Worm (Caenorhabditis elegans): ENCODE data around the gene Y49A3A.4.

Gene Y49A3A.4

ce11 chrV:14350949-14351348, 7.7 kb downstream of the Y49A3A.4 start:
- no peak for TF ChIP-seq ztf-23 (GFP tag; IDR thresholded peaks at IDR 0.05)
- TF ChIP-seq ztf-29 (GFP tag; IDR thresholded peaks at IDR 0.05): no peak
- TF ChIP-seq tab-1 (GFP tag; IDR thresholded peaks at IDR 0.05): no peak
- TF ChIP-seq T22C8.4 (GFP tag; IDR thresholded peaks at IDR 0.05): no peak
- no peak for TF ChIP-seq ref-1 (GFP tag; conservative IDR thresholded peaks at IDR 0.05)
- peak; percentile 35; the same call in 1 of the 2 replicates for TF ChIP-seq flt-1 (GFP tag; IDR thresholded peaks at IDR 0.05)
- no peak for TF ChIP-seq cog-1 (tag; optimal IDR thresholded peaks at IDR 0.05)
- TF ChIP-seq klf-2 (GFP tag; conservative IDR thresholded peaks at IDR 0.05): no peak
- no peak for TF ChIP-seq med-1 (GFP tag; optimal IDR thresholded peaks at IDR 0.05; ENCODE audit: insufficient read depth)

- TF ChIP-seq med-1 (GFP tag; optimal IDR thresholded peaks at IDR 0.05; ENCODE audit: insufficient read depth): no peak
- no peak for TF ChIP-seq tab-1 (GFP tag; IDR thresholded peaks at IDR 0.05)
- TF ChIP-seq ztf-23 (GFP tag; IDR thresholded peaks at IDR 0.05): no peak
- no peak for TF ChIP-seq T22C8.4 (GFP tag; IDR thresholded peaks at IDR 0.05)
- no peak for TF ChIP-seq ref-1 (GFP tag; conservative IDR thresholded peaks at IDR 0.05)
- no peak for TF ChIP-seq klf-2 (GFP tag; conservative IDR thresholded peaks at IDR 0.05)
- TF ChIP-seq flt-1 (GFP tag; IDR thresholded peaks at IDR 0.05): no peak
- TF ChIP-seq cog-1 (tag; optimal IDR thresholded peaks at IDR 0.05): no peak
- no peak for TF ChIP-seq ztf-29 (GFP tag; IDR thresholded peaks at IDR 0.05)
Measured at ce11 chrV:14350498-14350897, 8.2 kb downstream of the Y49A3A.4 start.

DNA sequence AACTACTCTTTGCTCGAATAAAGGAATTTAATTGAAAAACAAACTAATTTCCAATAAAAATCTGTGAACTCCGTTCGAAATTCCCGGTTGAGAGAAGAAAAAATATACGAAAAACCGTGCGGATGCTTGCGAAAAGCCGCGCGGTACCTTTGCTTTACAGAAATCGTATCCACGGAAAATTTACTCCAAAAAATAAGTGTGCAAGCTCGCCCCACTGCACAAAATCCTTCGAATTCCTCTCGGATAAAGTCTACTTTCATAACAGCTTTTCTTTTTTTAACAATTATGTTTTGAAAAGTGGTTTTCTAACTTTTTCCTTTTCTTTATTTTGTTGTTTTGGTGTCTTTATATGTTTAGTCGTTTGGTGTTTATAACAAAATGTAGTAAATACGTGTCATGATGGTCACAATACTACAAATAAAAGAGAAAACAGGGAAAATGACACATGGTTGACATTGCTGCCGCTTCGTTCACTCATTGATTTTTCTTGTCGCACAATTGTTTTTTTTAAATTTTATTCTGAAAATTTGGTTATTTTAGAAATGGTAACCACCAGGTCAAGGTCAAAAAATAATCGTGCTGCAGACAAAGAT, 11.4 kb downstream of the Y49A3A.4 start, which contains the start of gene cept-2:
cept-2 (plus strand) TSS at position 533 of the 593 bp plus-strand sequence.
- TF ChIP-seq tab-1 (GFP tag; IDR thresholded peaks at IDR 0.05) (no peak), ztf-23 (GFP tag; IDR thresholded peaks at IDR 0.05) (peak; percentile 77), flt-1 (GFP tag; IDR thresholded peaks at IDR 0.05) (peak; percentile 78), ztf-29 (GFP tag; IDR thresholded peaks at IDR 0.05) (no peak), cog-1 (tag; optimal IDR thresholded peaks at IDR 0.05) (peak; percentile 84), klf-2 (GFP tag; conservative IDR thresholded peaks at IDR 0.05) (0 out of 2 replicates have a peak, but pooled peaks have one; percentile 54)

DNA sequence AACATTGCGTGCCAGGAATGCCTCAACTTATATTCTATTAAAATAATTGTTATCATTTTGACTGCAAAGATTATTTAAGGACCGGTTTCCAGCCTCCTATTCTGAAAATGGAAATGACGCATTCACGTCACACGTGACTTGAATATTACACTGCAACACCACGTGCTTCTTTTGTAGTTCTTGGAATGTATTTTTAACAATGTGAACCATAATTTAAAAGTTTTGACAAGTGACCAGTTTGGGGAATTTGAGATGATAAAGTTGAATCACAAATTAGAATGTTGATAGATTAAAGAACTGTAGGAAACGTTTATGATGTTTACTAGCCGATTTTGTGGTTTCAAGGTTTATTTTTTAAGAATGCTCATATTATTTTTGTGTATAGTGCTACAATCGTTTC, 17.0 kb downstream of the Y49A3A.4 start, which contains the start of gene F47B8.10:
F47B8.10 (plus strand) TSS at position 301 of the 400 bp plus-strand sequence.
- TF ChIP-seq cog-1 (tag; optimal IDR thresholded peaks at IDR 0.05): no peak
- TF ChIP-seq ztf-23 (GFP tag; IDR thresholded peaks at IDR 0.05): no peak
- TF ChIP-seq klf-2 (GFP tag; conservative IDR thresholded peaks at IDR 0.05): no peak
- no peak for TF ChIP-seq T22C8.4 (GFP tag; IDR thresholded peaks at IDR 0.05)
- no peak for TF ChIP-seq ref-1 (GFP tag; conservative IDR thresholded peaks at IDR 0.05)
- TF ChIP-seq tab-1 (GFP tag; IDR thresholded peaks at IDR 0.05): no peak
- TF ChIP-seq med-1 (GFP tag; optimal IDR thresholded peaks at IDR 0.05; ENCODE audit: insufficient read depth): no peak
- TF ChIP-seq flt-1 (GFP tag; IDR thresholded peaks at IDR 0.05): no peak
- no peak for TF ChIP-seq ztf-29 (GFP tag; IDR thresholded peaks at IDR 0.05)

DNA sequence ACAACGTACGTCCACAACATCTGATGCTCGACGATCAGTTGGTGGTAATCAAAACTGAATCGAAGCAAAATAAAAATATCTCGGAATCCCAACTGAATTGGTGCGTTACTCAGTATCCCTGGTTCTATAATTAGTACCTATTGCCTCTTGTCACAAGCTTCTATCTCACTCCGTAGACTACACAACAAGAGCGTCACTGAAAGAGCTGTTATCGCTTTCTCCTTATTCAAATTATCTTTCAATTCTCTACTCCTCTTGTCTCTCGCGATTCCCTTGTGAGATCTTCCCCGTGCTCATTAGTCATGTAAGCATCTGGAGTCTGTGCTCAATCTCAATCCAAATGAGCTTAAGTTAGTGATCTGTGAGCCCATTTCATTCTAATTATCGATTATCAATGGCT, 22.0 kb downstream of the Y49A3A.4 start, which contains the start of gene srm-6:
srm-6 (plus strand) TSS at position 301 of the 400 bp plus-strand sequence.
- no peak for TF ChIP-seq flt-1 (GFP tag; IDR thresholded peaks at IDR 0.05)
- no peak for TF ChIP-seq med-1 (GFP tag; optimal IDR thresholded peaks at IDR 0.05; ENCODE audit: insufficient read depth)

ce11 chrV:14334901-14335300, 23.8 kb downstream of the Y49A3A.4 start, which contains the start of gene srm-5:
Gene srm-5 (plus strand): TSS chrV:14335201.
- TF ChIP-seq tab-1 (GFP tag; IDR thresholded peaks at IDR 0.05) (no peak), T22C8.4 (GFP tag; IDR thresholded peaks at IDR 0.05) (no peak), ztf-29 (GFP tag; IDR thresholded peaks at IDR 0.05) (no peak), flt-1 (GFP tag; IDR thresholded peaks at IDR 0.05) (no peak), ztf-23 (GFP tag; IDR thresholded peaks at IDR 0.05) (no peak), cog-1 (tag; optimal IDR thresholded peaks at IDR 0.05) (no peak), klf-2 (GFP tag; conservative IDR thresholded peaks at IDR 0.05) (no peak), ref-1 (GFP tag; conservative IDR thresholded peaks at IDR 0.05) (no peak), med-1 (GFP tag; optimal IDR thresholded peaks at IDR 0.05; ENCODE audit: insufficient read depth) (no peak)

- TF ChIP-seq cog-1 (tag; optimal IDR thresholded peaks at IDR 0.05): no peak
- TF ChIP-seq ztf-23 (GFP tag; IDR thresholded peaks at IDR 0.05): no peak
- TF ChIP-seq flt-1 (GFP tag; IDR thresholded peaks at IDR 0.05): no peak
- TF ChIP-seq tab-1 (GFP tag; IDR thresholded peaks at IDR 0.05): no peak
- no peak for TF ChIP-seq T22C8.4 (GFP tag; IDR thresholded peaks at IDR 0.05)
- TF ChIP-seq ref-1 (GFP tag; conservative IDR thresholded peaks at IDR 0.05): no peak
- no peak for TF ChIP-seq med-1 (GFP tag; optimal IDR thresholded peaks at IDR 0.05; ENCODE audit: insufficient read depth)
- TF ChIP-seq ztf-29 (GFP tag; IDR thresholded peaks at IDR 0.05): no peak
- TF ChIP-seq klf-2 (GFP tag; conservative IDR thresholded peaks at IDR 0.05): no peak
Measured at ce11 chrV:14333116-14333515, 25.6 kb downstream of the Y49A3A.4 start, which contains the start of gene srm-4. Gene srm-4 (plus strand): TSS chrV:14333416.

DNA sequence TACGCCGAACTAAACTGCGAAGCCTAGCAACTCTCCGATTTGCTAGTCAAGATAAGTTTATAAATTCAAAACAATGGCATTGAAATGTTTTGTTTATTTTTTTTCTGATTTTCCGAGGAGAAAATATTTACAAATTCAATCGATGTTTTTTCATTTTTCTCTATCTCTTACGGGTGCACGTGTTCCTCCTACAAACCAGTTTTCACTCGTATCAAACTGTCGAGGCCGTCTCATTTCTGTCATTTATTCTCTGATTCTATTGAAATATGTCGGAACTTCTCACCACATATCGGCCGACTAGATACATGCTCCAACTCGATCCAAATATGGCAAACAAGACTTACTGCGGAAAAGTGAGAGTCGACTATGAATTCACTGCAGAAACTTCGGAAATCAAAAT, 27.2 kb downstream of the Y49A3A.4 start, which contains the start of gene F47B8.8:
F47B8.8 (plus strand) TSS at position 257 of the 400 bp plus-strand sequence.
- TF ChIP-seq ztf-23 (GFP tag; IDR thresholded peaks at IDR 0.05) (no peak), med-1 (GFP tag; optimal IDR thresholded peaks at IDR 0.05; ENCODE audit: insufficient read depth) (no peak)

ce11 chrV:14328806-14329205, 29.9 kb downstream of the Y49A3A.4 start, which contains the start of gene pepm-1:
Gene pepm-1 (plus strand): TSS chrV:14329106.
- TF ChIP-seq tab-1 (GFP tag; IDR thresholded peaks at IDR 0.05): no peak
- no peak for TF ChIP-seq T22C8.4 (GFP tag; IDR thresholded peaks at IDR 0.05)
- no peak for TF ChIP-seq ref-1 (GFP tag; conservative IDR thresholded peaks at IDR 0.05)
- TF ChIP-seq klf-2 (GFP tag; conservative IDR thresholded peaks at IDR 0.05): no peak
- no peak for TF ChIP-seq ztf-29 (GFP tag; IDR thresholded peaks at IDR 0.05)
- no peak for TF ChIP-seq ztf-23 (GFP tag; IDR thresholded peaks at IDR 0.05)

ce11 chrV:14327776-14328175, 30.9 kb downstream of the Y49A3A.4 start, which contains the start of gene F47B8.5:
Gene F47B8.5 (minus strand): TSS chrV:14327876.
- TF ChIP-seq tab-1 (GFP tag; IDR thresholded peaks at IDR 0.05): no peak
- no peak for TF ChIP-seq T22C8.4 (GFP tag; IDR thresholded peaks at IDR 0.05)
- no peak for TF ChIP-seq med-1 (GFP tag; optimal IDR thresholded peaks at IDR 0.05; ENCODE audit: insufficient read depth)
- no peak for TF ChIP-seq ztf-29 (GFP tag; IDR thresholded peaks at IDR 0.05)
- no peak for TF ChIP-seq flt-1 (GFP tag; IDR thresholded peaks at IDR 0.05)
- no peak for TF ChIP-seq cog-1 (tag; optimal IDR thresholded peaks at IDR 0.05)
- no peak for TF ChIP-seq klf-2 (GFP tag; conservative IDR thresholded peaks at IDR 0.05)
- no peak for TF ChIP-seq ref-1 (GFP tag; conservative IDR thresholded peaks at IDR 0.05)
- no peak for TF ChIP-seq ztf-23 (GFP tag; IDR thresholded peaks at IDR 0.05)
